Worm (Caenorhabditis elegans) whole organism, L1 larva: Measurements from ENCODE around the gene npp-15.

Experiments used
- C16A3.4 ChIP-seq: fragments of 150-350 bp; optimal IDR thresholded peaks from 2 replicates; lab custom pipeline; 2014; ENCODE audit warnings: missing biosample characterization, missing genetic modification characterization
- ama-1 ChIP-seq: fragments of 150-350 bp; optimal IDR thresholded peaks from 2 replicates; lab custom pipeline; 2014
- blmp-1 ChIP-seq: fragments of 150-350 bp; optimal IDR thresholded peaks from 2 replicates; lab custom pipeline; 2014; ENCODE audit warnings: missing biosample characterization, missing genetic modification characterization
- ceh-88 ChIP-seq: fragments of 200-800 bp; sonication (Bioruptor generic); IDR thresholded peaks from 2 replicates; pipeline ENCODE4 v1.3.6; 2022; ENCODE audit warnings: missing genetic modification characterization, missing compliant biosample characterization
- ces-1 ChIP-seq: fragments of 150-350 bp; optimal IDR thresholded peaks from 2 replicates; lab custom pipeline; 2014; ENCODE audit warnings: missing biosample characterization, missing genetic modification reagents, missing genetic modification characterization
- dpl-1 ChIP-seq, 3 experiments: fragments of 150-350 bp in 2 of 3; sonication (generic microtip) in 1 of 3; optimal IDR thresholded peaks; 2 replicates each; lab custom pipeline; 2014 to 2017; ENCODE audit warnings: missing biosample characterization in 3 of 3, missing genetic modification characterization in 3 of 3, missing genetic modification reagents in 3 of 3
- efl-1 ChIP-seq, 4 experiments: fragments of 150-350 bp; optimal IDR thresholded peaks in 3 of 4; peaks in 1 of 4; 1 replicate in 1 of 4; 2 replicates in 3 of 4; lab custom pipeline; 2014; ENCODE audit warnings: missing biosample characterization in 2 of 4, missing genetic modification characterization in 2 of 4, missing genetic modification reagents in 2 of 4
- efl-3 ChIP-seq: fragments of 200-800 bp; sonication (Bioruptor generic); optimal IDR thresholded peaks from 2 replicates; lab custom pipeline; 2018; ENCODE audit warnings: mild to moderate bottlenecking, missing genetic modification characterization, missing compliant biosample characterization
- elt-3 ChIP-seq, 6 experiments: fragments of 150-350 bp in 1 of 6; sonication (generic microtip); optimal IDR thresholded peaks; 2 replicates each; lab custom pipeline; 2017 to 2018; ENCODE audit warnings: missing biosample characterization in 6 of 6, missing genetic modification characterization in 6 of 6, inconsistent platforms in 1 of 6
- fkh-4 ChIP-seq: sonication (generic microtip); optimal IDR thresholded peaks from 2 replicates; lab custom pipeline; 2016; ENCODE audit warnings: missing compliant biosample characterization, missing genetic modification characterization, borderline replicate concordance
- hlh-17 ChIP-seq: fragments of 200-800 bp; sonication (Bioruptor generic); optimal IDR thresholded peaks from 2 replicates; lab custom pipeline; 2018; ENCODE audit warnings: missing genetic modification characterization, mild to moderate bottlenecking, missing compliant biosample characterization, moderate library complexity, borderline replicate concordance
- lin-14 ChIP-seq: fragments of 200-800 bp; sonication (Bioruptor generic); optimal IDR thresholded peaks from 2 replicates; lab custom pipeline; 2018; ENCODE audit warnings: mild to moderate bottlenecking, missing genetic modification characterization, moderate library complexity, missing compliant biosample characterization
- lin-35 ChIP-seq, 2 experiments: fragments of 150-350 bp; optimal IDR thresholded peaks; 2 replicates each; lab custom pipeline; 2014; ENCODE audit warnings: missing biosample characterization in 2 of 2, missing genetic modification characterization in 2 of 2, missing genetic modification reagents in 2 of 2
- lsy-2 ChIP-seq, 2 experiments: fragments of 150-350 bp; optimal IDR thresholded peaks; 2 replicates each; lab custom pipeline; 2014; ENCODE audit warnings: missing biosample characterization in 2 of 2, missing genetic modification characterization in 2 of 2
- mab-9 ChIP-seq: fragments of 200-800 bp; sonication (Bioruptor generic); IDR thresholded peaks from 2 replicates; pipeline ENCODE4 v1.3.6; 2022; ENCODE audit warnings: missing genetic modification reagents, missing genetic modification characterization, missing compliant biosample characterization
- mdl-1 ChIP-seq, 2 experiments: fragments of 150-350 bp; optimal IDR thresholded peaks; 2 replicates each; lab custom pipeline; 2014 to 2017; ENCODE audit warnings: missing biosample characterization in 2 of 2, missing genetic modification characterization in 2 of 2, inconsistent platforms in 1 of 2
- mep-1 ChIP-seq: fragments of 150-350 bp; optimal IDR thresholded peaks from 2 replicates; lab custom pipeline; 2014; ENCODE audit warnings: missing biosample characterization, missing genetic modification characterization
- nhr-11 ChIP-seq: fragments of 150-350 bp; optimal IDR thresholded peaks from 2 replicates; lab custom pipeline; 2014; ENCODE audit warnings: missing biosample characterization, missing genetic modification characterization
- nhr-20 ChIP-seq: sonication (generic microtip); optimal IDR thresholded peaks from 2 replicates; lab custom pipeline; 2016; ENCODE audit warnings: mild to moderate bottlenecking, missing genetic modification characterization, missing compliant biosample characterization
- nhr-237 ChIP-seq: fragments of 150-350 bp; optimal IDR thresholded peaks from 2 replicates; lab custom pipeline; 2014; ENCODE audit warnings: missing biosample characterization, missing genetic modification characterization
- nhr-28 ChIP-seq: fragments of 150-350 bp; optimal IDR thresholded peaks from 2 replicates; lab custom pipeline; 2014; ENCODE audit warnings: missing biosample characterization, missing genetic modification characterization
- nhr-47 ChIP-seq: sonication (generic microtip); optimal IDR thresholded peaks from 2 replicates; lab custom pipeline; 2016; ENCODE audit warnings: mild to moderate bottlenecking, missing genetic modification characterization, moderate library complexity, missing compliant biosample characterization
- nhr-71 ChIP-seq: sonication (generic microtip); optimal IDR thresholded peaks from 2 replicates; lab custom pipeline; 2016; ENCODE audit warnings: mild to moderate bottlenecking, missing genetic modification characterization, moderate library complexity, missing compliant biosample characterization
- nhr-85 ChIP-seq: sonication (generic microtip); peaks from one replicate; lab custom pipeline; 2016; ENCODE audit warnings: missing genetic modification characterization, inconsistent platforms, missing compliant biosample characterization
- nhr-90 ChIP-seq: sonication (generic microtip); optimal IDR thresholded peaks from 2 replicates; lab custom pipeline; 2016; ENCODE audit warnings: mild to moderate bottlenecking, missing genetic modification characterization, missing compliant biosample characterization; ENCODE audit not compliant: poor library complexity
- rnt-1 ChIP-seq: sonication (generic microtip); optimal IDR thresholded peaks from 2 replicates; lab custom pipeline; 2016; ENCODE audit warnings: mild to moderate bottlenecking, missing genetic modification characterization, moderate library complexity, missing compliant biosample characterization
- snu-23 ChIP-seq: sonication (generic microtip); optimal IDR thresholded peaks from 2 replicates; lab custom pipeline; 2016; ENCODE audit warnings: missing genetic modification characterization, missing compliant biosample characterization
- tbx-2 ChIP-seq: sonication (generic microtip); optimal IDR thresholded peaks from 2 replicates; lab custom pipeline; 2016; ENCODE audit warnings: missing genetic modification characterization, missing compliant biosample characterization
- unc-130 ChIP-seq: fragments of 150-350 bp; optimal IDR thresholded peaks from 2 replicates; lab custom pipeline; 2017; ENCODE audit warnings: missing biosample characterization, missing genetic modification characterization, inconsistent platforms
- unc-62 ChIP-seq: fragments of 150-350 bp; optimal IDR thresholded peaks from 2 replicates; lab custom pipeline; 2014; ENCODE audit warnings: missing biosample characterization, missing genetic modification reagents, missing genetic modification characterization
- unc-86 ChIP-seq: sonication (generic microtip); optimal IDR thresholded peaks from 2 replicates; lab custom pipeline; 2016; ENCODE audit warnings: missing genetic modification characterization, missing compliant biosample characterization
- unc-98 ChIP-seq: fragments of 200-800 bp; sonication (Bioruptor generic); IDR thresholded peaks from 2 replicates; pipeline ENCODE4 v1.3.6; 2022; ENCODE audit warnings: missing genetic modification characterization, missing compliant biosample characterization
- zip-4 ChIP-seq: fragments of 200-800 bp; sonication (Bioruptor generic); optimal IDR thresholded peaks from 2 replicates; lab custom pipeline; 2018; ENCODE audit warnings: mild to moderate bottlenecking, missing genetic modification characterization, moderate library complexity, missing compliant biosample characterization

Gene npp-15

DNA sequence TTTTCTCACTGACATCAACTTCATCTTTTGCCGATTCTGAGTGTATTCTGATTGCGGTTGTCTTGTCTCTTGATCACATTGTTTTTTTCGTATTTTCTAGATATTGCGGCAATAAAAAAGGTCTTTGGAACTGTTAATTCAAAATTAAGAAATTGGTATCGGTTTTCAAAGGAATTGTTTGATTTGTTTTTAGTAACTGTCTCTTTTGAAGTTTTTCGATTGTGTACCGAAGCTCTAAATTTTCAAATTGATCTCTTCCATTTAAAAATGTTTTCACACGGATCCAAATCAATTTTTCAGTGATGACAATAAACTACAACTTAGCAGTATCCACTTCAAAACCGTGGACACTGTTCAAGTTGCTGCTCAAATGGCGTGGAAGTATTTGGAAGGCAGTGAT, 28.1 kb upstream of the npp-15 start, which contains the start of gene best-24:
Gene best-24, plus strand, starts transcription at position 301 of the 400 bp plus-strand sequence.
- TF ChIP-seq fkh-4 (tag; lab: Kevin White, UChicago) (no peak), blmp-1 (tag; lab: Kevin White, UChicago) (peak; percentile 23), nhr-237 (tag; lab: Kevin White, UChicago) (no peak), lin-35 (GFP tag; optimal IDR thresholded peaks at IDR 0.05; lab: Kevin White, UChicago) (peak in 1 of 2 experiments; percentile 10), snu-23 (GFP tag; lab: Kevin White, UChicago) (peak; percentile 18), efl-1 (optimal IDR thresholded peaks at IDR 0.05; lab: Kevin White, UChicago) (no peak), efl-1 (GFP tag; optimal IDR thresholded peaks at IDR 0.05 in 1 of 2; lab: Kevin White, UChicago) (peak in 1 of 2 experiments; percentile 87), lin-14 (GFP tag; lab: Kevin White, UChicago) (peak; percentile 17)

ce11 chrIII:7903427-7903826, 25.4 kb upstream of the npp-15 start:
- no peak for TF ChIP-seq efl-3 (GFP tag; lab: Kevin White, UChicago)
- no peak for TF ChIP-seq tbx-2 (tag; lab: Kevin White, UChicago)
- no peak for TF ChIP-seq lsy-2 (tag; optimal IDR thresholded peaks at IDR 0.05; lab: Kevin White, UChicago)
- no peak for TF ChIP-seq nhr-11

DNA sequence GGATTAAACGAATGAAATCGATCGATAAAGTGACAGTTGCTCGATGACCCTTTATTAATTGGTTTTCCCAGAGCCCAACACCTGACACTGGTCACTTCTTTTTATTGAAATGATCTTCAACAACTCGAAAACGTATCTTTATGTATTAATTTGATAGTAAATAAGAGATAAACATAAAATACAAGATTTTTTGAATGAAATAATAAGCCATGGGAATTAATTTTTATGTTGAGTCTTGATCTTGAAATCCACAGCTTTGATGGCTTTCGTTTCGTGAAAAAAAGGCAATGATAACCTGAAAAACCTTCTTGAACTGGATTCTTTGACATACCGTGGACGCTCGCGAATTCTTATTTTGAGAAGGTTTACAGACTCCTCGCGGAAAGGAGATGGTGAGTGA, 21.3 kb upstream of the npp-15 start, which contains the start of gene pcp-5:
Gene pcp-5, minus strand, starts transcription at position 101 of the 400 bp plus-strand sequence.
- TF ChIP-seq rnt-1 (tag; lab: Kevin White, UChicago) (peak; percentile 48), nhr-71 (peak; percentile 36), efl-3 (GFP tag; lab: Kevin White, UChicago) (no peak)

DNA sequence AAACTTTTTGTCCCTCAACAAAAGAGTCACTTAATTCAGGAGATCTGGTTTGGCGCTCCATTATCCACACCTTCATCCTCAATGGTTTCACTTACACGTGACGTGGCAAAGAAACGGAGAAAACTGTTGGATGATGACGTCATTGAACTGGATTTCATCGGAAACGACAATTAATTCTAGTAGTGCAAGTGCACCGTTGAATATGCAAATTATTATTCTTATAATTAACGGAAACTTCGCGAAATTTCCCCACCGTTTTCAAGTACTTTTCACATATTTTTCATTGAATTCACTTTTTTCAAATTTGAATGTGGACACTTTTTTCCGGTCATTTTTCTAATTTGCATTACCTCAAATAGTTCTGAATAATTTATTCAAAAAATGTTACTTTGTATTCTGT, 19.6 kb upstream of the npp-15 start, which contains the start of gene ZK688.1:
Gene ZK688.1, plus strand, starts transcription at position 301 of the 400 bp plus-strand sequence.
- TF ChIP-seq ceh-88 (GFP tag; lab: Robert Waterston, UW), result no peak
- no peak for TF ChIP-seq mdl-1 (tag; optimal IDR thresholded peaks at IDR 0.05; lab: Kevin White, UChicago)
- no peak for TF ChIP-seq efl-1 (optimal IDR thresholded peaks at IDR 0.05; lab: Kevin White, UChicago)
- peak in 1 of 2 experiments; percentile 52 for TF ChIP-seq efl-1 (GFP tag; optimal IDR thresholded peaks at IDR 0.05 in 1 of 2; lab: Kevin White, UChicago)
- no peak for TF ChIP-seq unc-62 (GFP tag; lab: Kevin White, UChicago)

ce11 chrIII:7911621-7912020, 17.2 kb upstream of the npp-15 start, which contains the start of gene ZK688.7:
Gene ZK688.7 (minus strand): TSS chrIII:7911634.
- TF ChIP-seq C16A3.4 (tag; lab: Kevin White, UChicago), result no peak
- no peak for TF ChIP-seq mab-9 (GFP tag; lab: Robert Waterston, UW)
- no peak for TF ChIP-seq nhr-28 (tag; lab: Kevin White, UChicago)
- no peak for TF ChIP-seq unc-98 (GFP tag; lab: Robert Waterston, UW)
- peak in 1 of 2 experiments; percentile 15 for TF ChIP-seq mdl-1 (tag; optimal IDR thresholded peaks at IDR 0.05; lab: Kevin White, UChicago)
- TF ChIP-seq zip-4 (GFP tag; lab: Kevin White, UChicago), result no peak
- peak; percentile 1 to 30 for TF ChIP-seq efl-1 (optimal IDR thresholded peaks at IDR 0.05; lab: Kevin White, UChicago)
- TF ChIP-seq efl-1 (GFP tag; optimal IDR thresholded peaks at IDR 0.05 in 1 of 2; lab: Kevin White, UChicago), result peak; percentile 19 to 71
- peak; percentile 8 to 34 (median 33) for TF ChIP-seq dpl-1 (GFP tag; optimal IDR thresholded peaks at IDR 0.05; lab: Kevin White, UChicago)
- TF ChIP-seq hlh-17, result no peak
- peak; percentile 70 for TF ChIP-seq snu-23 (GFP tag; lab: Kevin White, UChicago)
- TF ChIP-seq rnt-1 (tag; lab: Kevin White, UChicago), result no peak
- peak; percentile 11 for TF ChIP-seq nhr-90 (tag; lab: Kevin White, UChicago)
- no peak for TF ChIP-seq ces-1 (GFP tag; lab: Kevin White, UChicago)
- peak; percentile 37 for TF ChIP-seq blmp-1 (tag; lab: Kevin White, UChicago)
- peak; percentile 81 for TF ChIP-seq lin-14 (GFP tag; lab: Kevin White, UChicago)
- TF ChIP-seq unc-86, result no peak
- peak in 1 of 2 experiments; percentile 68 for TF ChIP-seq lin-35 (GFP tag; optimal IDR thresholded peaks at IDR 0.05; lab: Kevin White, UChicago)
- TF ChIP-seq elt-3 (tag; optimal IDR thresholded peaks at IDR 0.05; lab: Kevin White, UChicago), result peak in 1 of 6 experiments; percentile 63
- peak; percentile 66 for TF ChIP-seq nhr-85 (tag; lab: Kevin White, UChicago)
- peak; percentile 57 for TF ChIP-seq nhr-20
- no peak for TF ChIP-seq ceh-88 (GFP tag; lab: Robert Waterston, UW)
- no peak for TF ChIP-seq unc-130 (tag; lab: Kevin White, UChicago)
- TF ChIP-seq lsy-2 (tag; optimal IDR thresholded peaks at IDR 0.05; lab: Kevin White, UChicago), result peak in 1 of 2 experiments; percentile 15
- no peak for TF ChIP-seq ama-1 (lab: Kevin White, UChicago)
- peak; percentile 51 for TF ChIP-seq mep-1 (tag; lab: Kevin White, UChicago)
- TF ChIP-seq nhr-47, result no peak
